Worm (Caenorhabditis elegans) whole organism, early embryonic: ENCODE data around the gene str-260.
"Not testable (repeated sequence)": the region's sequence is repeated elsewhere in the genome, so short reads cannot be mapped to it uniquely, and the experiment has no call there.

ENCODE experiments used
- B0310.2 ChIP-seq: sonication (generic microtip); optimal IDR thresholded peaks from 2 replicates; lab custom pipeline; 2016; ENCODE audit warnings: mild to moderate bottlenecking, missing genetic modification characterization, missing compliant biosample characterization
- F13C5.2 ChIP-seq: sonication (generic microtip); optimal IDR thresholded peaks from 2 replicates; lab custom pipeline; 2017; ENCODE audit warnings: mild to moderate bottlenecking, missing genetic modification characterization, inconsistent platforms, missing compliant biosample characterization
- aly-1 ChIP-seq: sonication (generic microtip); optimal IDR thresholded peaks from 2 replicates; lab custom pipeline; 2016; ENCODE audit warnings: missing genetic modification characterization, missing compliant biosample characterization
- ama-1 ChIP-seq: fragments of 150-350 bp; optimal IDR thresholded peaks from 2 replicates; lab custom pipeline; 2014
- ceh-13 ChIP-seq: fragments of 200-800 bp; sonication (Bioruptor generic); optimal IDR thresholded peaks from 2 replicates; lab custom pipeline; 2018; ENCODE audit warnings: mild to moderate bottlenecking, missing genetic modification characterization, missing compliant biosample characterization
- ceh-36 ChIP-seq: sonication (generic microtip); optimal IDR thresholded peaks from 2 replicates; lab custom pipeline; 2016; ENCODE audit warnings: missing genetic modification characterization, inconsistent platforms, missing compliant biosample characterization
- ets-7 ChIP-seq: sonication (generic microtip); optimal IDR thresholded peaks from 2 replicates; lab custom pipeline; 2016; ENCODE audit warnings: missing genotype, missing genetic modification characterization, missing compliant biosample characterization
- flt-1 ChIP-seq: fragments of 200-800 bp; sonication (Bioruptor generic); IDR thresholded peaks from 2 replicates; pipeline ENCODE4 v1.3.6; 2022; ENCODE audit warnings: missing genetic modification characterization, missing compliant biosample characterization
- hmbx-1 ChIP-seq: sonication (generic microtip); optimal IDR thresholded peaks from 2 replicates; lab custom pipeline; 2016; ENCODE audit warnings: mild to moderate bottlenecking, missing genetic modification characterization, missing compliant biosample characterization
- hmg-4 ChIP-seq: fragments of 200-800 bp; sonication (Bioruptor generic); optimal IDR thresholded peaks from 2 replicates; lab custom pipeline; 2018; ENCODE audit warnings: mild to moderate bottlenecking, missing genetic modification characterization, missing compliant biosample characterization
- hnd-1 ChIP-seq: sonication (generic microtip); optimal IDR thresholded peaks from 2 replicates; lab custom pipeline; 2016; ENCODE audit warnings: missing genetic modification characterization, missing compliant biosample characterization
- pes-1 ChIP-seq: fragments of 200-800 bp; sonication (Bioruptor generic); IDR thresholded peaks from 2 replicates; pipeline ENCODE4 v1.3.6; 2022; ENCODE audit warnings: missing genetic modification reagents, missing genetic modification characterization, missing compliant biosample characterization
- scrt-1 ChIP-seq: fragments of 200-800 bp; sonication (Bioruptor generic); IDR thresholded peaks from 2 replicates; pipeline ENCODE4 v1.3.6; 2022; ENCODE audit warnings: missing genetic modification characterization, missing compliant biosample characterization
- sea-1 ChIP-seq: fragments of 200-800 bp; sonication (Bioruptor generic); conservative IDR thresholded peaks from 2 replicates; pipeline ENCODE4 v1.3.6; 2022; ENCODE audit warnings: missing genetic modification characterization, missing compliant biosample characterization
- tbx-11 ChIP-seq: fragments of 200-800 bp; sonication (Bioruptor generic); IDR thresholded peaks from 2 replicates; pipeline ENCODE4 v1.3.6; 2022; ENCODE audit warnings: missing genetic modification characterization, missing compliant biosample characterization
- tbx-37 ChIP-seq: fragments of 200-800 bp; sonication (Bioruptor generic); conservative IDR thresholded peaks from 2 replicates; pipeline ENCODE4 v1.3.6; 2022; ENCODE audit warnings: missing genetic modification reagents, missing genetic modification characterization, missing compliant biosample characterization
- tra-4 ChIP-seq: sonication (generic microtip); optimal IDR thresholded peaks from 2 replicates; lab custom pipeline; 2017; ENCODE audit warnings: missing genetic modification characterization, missing compliant biosample characterization

str-260 gene

DNA sequence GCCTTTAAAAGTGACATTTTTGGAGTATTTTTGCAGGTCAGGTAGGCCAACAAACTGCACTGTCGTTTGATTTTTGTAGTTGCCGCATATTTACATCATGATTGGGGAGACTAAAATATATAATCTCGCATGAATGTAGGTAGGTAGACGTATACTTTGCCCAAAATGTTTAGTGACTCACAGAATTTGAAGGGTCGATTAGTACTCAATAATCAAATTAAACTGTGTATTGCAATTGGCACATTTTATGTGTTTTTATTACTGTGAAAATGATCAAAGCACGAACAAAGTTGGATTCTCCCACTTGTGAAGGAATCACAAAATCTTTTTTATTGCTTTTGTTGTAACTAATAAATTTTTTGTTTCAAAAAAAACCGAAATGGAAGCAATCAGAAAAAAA lies 30.1 kb upstream of the str-260 start, which contains the start of gene C07G3.15:
TSS of gene C07G3.15 (minus strand) at position 101 of the 400 bp plus-strand sequence.
- TF ChIP-seq tbx-37 (GFP tag; lab: Robert Waterston, UW) = no peak
- TF ChIP-seq sea-1 (GFP tag; lab: Robert Waterston, UW) = no peak
- TF ChIP-seq B0310.2 (tag; lab: Kevin White, UChicago) = no peak
- TF ChIP-seq hmg-4 = no peak
- no peak for TF ChIP-seq scrt-1 (GFP tag; lab: Robert Waterston, UW)
- no peak for TF ChIP-seq tra-4 (tag; lab: Kevin White, UChicago)
- no peak for TF ChIP-seq F13C5.2
- TF ChIP-seq ceh-13 (GFP tag; lab: Kevin White, UChicago) = no peak
- TF ChIP-seq hnd-1 = no peak
- TF ChIP-seq hmbx-1 = no peak
- no peak for TF ChIP-seq aly-1 (tag; lab: Kevin White, UChicago)
- no peak for TF ChIP-seq ets-7

DNA sequence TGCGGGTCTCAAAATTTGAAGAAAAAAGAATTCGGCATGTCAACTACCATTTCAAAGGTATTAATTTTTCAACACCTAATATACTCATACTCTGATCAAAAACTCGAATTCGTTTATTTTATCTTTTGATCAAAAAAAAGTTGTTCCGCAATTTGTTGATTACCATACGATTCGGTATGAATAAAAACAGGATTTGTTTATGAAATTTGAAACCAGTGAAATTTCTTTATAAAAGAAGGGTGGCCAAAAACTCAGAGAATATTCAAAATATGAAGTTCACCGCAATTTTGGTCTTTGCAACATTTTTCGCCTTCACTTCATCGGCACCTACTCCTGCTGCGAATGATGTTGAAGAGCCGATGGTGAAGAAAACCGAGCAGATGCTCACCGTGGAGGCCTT lies 24.9 kb upstream of the str-260 start, which contains the start of the genes C07G3.8 and C07G3.10:
TSS of gene C07G3.8 (minus strand) at position 101 of the 400 bp plus-strand sequence.
TSS of gene C07G3.10 (plus strand) at position 270 of the 400 bp plus-strand sequence.
- no peak for TF ChIP-seq aly-1 (tag; lab: Kevin White, UChicago)
- TF ChIP-seq pes-1 (GFP tag; lab: Robert Waterston, UW) = no peak
- no peak for TF ChIP-seq scrt-1 (GFP tag; lab: Robert Waterston, UW)
- TF ChIP-seq hnd-1 = no peak
- no peak for TF ChIP-seq ceh-36 (tag; lab: Kevin White, UChicago)
- no peak for TF ChIP-seq ama-1 (lab: Kevin White, UChicago)
- no peak for TF ChIP-seq tra-4 (tag; lab: Kevin White, UChicago)
- no peak for TF ChIP-seq F13C5.2

DNA sequence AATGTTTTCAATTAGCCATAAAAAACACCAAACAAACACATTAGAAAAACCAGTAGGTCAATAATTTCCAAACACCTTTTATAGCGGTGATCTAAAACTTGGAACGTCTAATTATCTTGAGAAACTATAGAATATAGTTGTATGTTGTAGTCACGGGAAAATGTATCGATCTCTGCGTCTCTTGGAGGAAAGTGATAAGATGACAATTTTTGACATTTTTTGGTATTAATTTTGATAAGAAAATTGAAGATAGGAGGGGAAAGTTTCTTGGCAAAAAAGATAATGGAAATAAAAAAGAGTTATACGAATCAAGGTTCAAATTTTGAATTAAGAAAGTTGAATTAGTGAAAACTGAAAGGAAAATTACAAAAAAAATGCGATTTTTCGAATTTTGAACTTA lies 21.2 kb upstream of the str-260 start:
- TF ChIP-seq ets-7 (no peak), tbx-37 (GFP tag; lab: Robert Waterston, UW) (no peak), flt-1 (GFP tag; lab: Robert Waterston, UW) (no peak), ceh-13 (GFP tag; lab: Kevin White, UChicago) (no peak), scrt-1 (GFP tag; lab: Robert Waterston, UW) (no peak), tra-4 (tag; lab: Kevin White, UChicago) (no peak), tbx-11 (no peak), hmg-4 (no peak), hmbx-1 (no peak), B0310.2 (tag; lab: Kevin White, UChicago) (no peak), ceh-36 (tag; lab: Kevin White, UChicago) (no peak), sea-1 (GFP tag; lab: Robert Waterston, UW) (no peak), aly-1 (tag; lab: Kevin White, UChicago) (no peak), pes-1 (GFP tag; lab: Robert Waterston, UW) (no peak), ama-1 (lab: Kevin White, UChicago) (no peak), F13C5.2 (no peak), hnd-1 (no peak)

ce11 chrV:3506252-3506651 lies 20.7 kb upstream of the str-260 start, which contains the start of gene ugt-64:
Gene ugt-64, minus strand, starts transcription at chrV:3506352.
- not testable (repeated sequence) for TF ChIP-seq F13C5.2; ama-1 (lab: Kevin White, UChicago); ets-7

- TF ChIP-seq pes-1 (GFP tag; lab: Robert Waterston, UW) (no peak), scrt-1 (GFP tag; lab: Robert Waterston, UW) (no peak), sea-1 (GFP tag; lab: Robert Waterston, UW) (no peak), hmg-4 (no peak), ceh-36 (tag; lab: Kevin White, UChicago) (no peak), F13C5.2 (no peak), ceh-13 (GFP tag; lab: Kevin White, UChicago) (no peak), hnd-1 (no peak), tbx-11 (no peak), tbx-37 (GFP tag; lab: Robert Waterston, UW) (no peak), aly-1 (tag; lab: Kevin White, UChicago) (no peak), B0310.2 (tag; lab: Kevin White, UChicago) (no peak), flt-1 (GFP tag; lab: Robert Waterston, UW) (no peak), ets-7 (no peak), tra-4 (tag; lab: Kevin White, UChicago) (no peak), hmbx-1 (no peak), ama-1 (lab: Kevin White, UChicago) (no peak)
These were observed 19.3 kb upstream of the str-260 start, which contains the start of gene str-225 for ce11 chrV:3507691-3508090. Gene str-225, plus strand, starts transcription at chrV:3507822.

DNA sequence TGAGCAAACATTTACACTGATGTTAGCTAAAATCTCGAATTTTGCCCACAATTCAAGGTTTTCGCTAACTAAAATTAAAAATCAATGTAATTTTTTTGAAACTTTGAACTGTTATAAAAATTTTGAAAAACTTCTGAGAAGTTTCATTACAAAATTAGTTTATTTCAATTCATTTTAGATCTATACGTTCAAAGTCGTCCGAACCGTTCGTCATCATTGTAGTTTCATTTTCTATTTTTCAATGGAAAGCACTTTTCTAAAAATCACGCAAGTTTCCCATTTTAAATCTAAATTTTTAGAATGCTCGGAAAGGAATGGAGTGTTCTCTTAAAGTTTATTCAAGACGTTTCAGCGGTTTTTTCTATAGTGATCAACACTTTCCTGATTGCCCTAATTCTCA lies 17.1 kb upstream of the str-260 start, which contains the start of gene str-228:
TSS of gene str-228 (plus strand) at position 301 of the 400 bp plus-strand sequence.
- no peak for TF ChIP-seq tbx-11
- no peak for TF ChIP-seq aly-1 (tag; lab: Kevin White, UChicago)
- TF ChIP-seq F13C5.2 = no peak
- TF ChIP-seq scrt-1 (GFP tag; lab: Robert Waterston, UW) = no peak
- no peak for TF ChIP-seq pes-1 (GFP tag; lab: Robert Waterston, UW)
- TF ChIP-seq B0310.2 (tag; lab: Kevin White, UChicago) = no peak
- no peak for TF ChIP-seq sea-1 (GFP tag; lab: Robert Waterston, UW)
- no peak for TF ChIP-seq ceh-13 (GFP tag; lab: Kevin White, UChicago)
- TF ChIP-seq ceh-36 (tag; lab: Kevin White, UChicago) = no peak
- TF ChIP-seq tra-4 (tag; lab: Kevin White, UChicago) = no peak

DNA sequence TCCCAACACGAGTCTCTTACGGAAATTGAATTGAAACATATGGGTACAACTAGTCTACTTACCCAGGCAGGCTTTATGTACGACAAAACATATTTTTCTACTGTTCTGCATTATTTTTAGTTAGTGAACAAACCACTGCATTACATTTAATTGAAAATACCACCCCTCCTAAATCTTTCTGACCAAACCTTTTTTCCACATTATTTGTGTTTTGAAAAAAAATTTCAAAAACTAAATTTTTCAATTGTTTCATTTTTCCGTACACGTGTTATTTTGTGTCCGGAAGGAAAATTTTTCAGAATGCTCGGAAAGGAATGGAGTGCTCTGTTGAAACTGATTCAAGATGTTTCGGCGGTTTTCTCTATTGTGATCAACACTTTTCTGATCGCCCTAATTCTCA lies 14.6 kb upstream of the str-260 start, which contains the start of gene str-226:
TSS of gene str-226 (plus strand) at position 301 of the 400 bp plus-strand sequence.
- TF ChIP-seq hmbx-1 = no peak
- no peak for TF ChIP-seq ceh-13 (GFP tag; lab: Kevin White, UChicago)
- no peak for TF ChIP-seq pes-1 (GFP tag; lab: Robert Waterston, UW)

DNA sequence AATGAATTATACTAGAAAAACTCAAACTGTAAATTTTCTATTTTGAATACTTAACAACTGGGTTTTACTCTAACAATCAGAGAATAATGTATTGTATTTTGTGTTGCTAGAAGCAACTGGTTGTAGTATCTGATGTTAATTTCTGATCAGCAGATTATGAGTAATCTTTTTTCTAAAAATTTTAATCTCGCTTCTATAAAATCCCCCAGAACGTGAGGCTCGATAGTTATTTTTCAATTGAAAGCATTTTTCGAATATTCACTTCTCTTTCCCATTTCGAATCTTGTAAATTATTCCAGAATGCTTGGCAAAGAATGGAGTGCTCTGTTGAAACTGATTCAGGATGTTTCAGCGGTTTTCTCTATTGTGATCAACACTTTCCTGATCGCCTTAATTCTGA lies 9.1 kb upstream of the str-260 start, which contains the start of gene str-227:
TSS of gene str-227 (plus strand) at position 301 of the 400 bp plus-strand sequence.
- no peak for TF ChIP-seq ets-7
- TF ChIP-seq ama-1 (lab: Kevin White, UChicago) = no peak
- TF ChIP-seq tbx-11 = no peak
- no peak for TF ChIP-seq ceh-13 (GFP tag; lab: Kevin White, UChicago)
- no peak for TF ChIP-seq hnd-1
- no peak for TF ChIP-seq tra-4 (tag; lab: Kevin White, UChicago)
- TF ChIP-seq pes-1 (GFP tag; lab: Robert Waterston, UW) = no peak
- TF ChIP-seq sea-1 (GFP tag; lab: Robert Waterston, UW) = no peak
- TF ChIP-seq F13C5.2 = no peak
- no peak for TF ChIP-seq tbx-37 (GFP tag; lab: Robert Waterston, UW)
